Worm (Caenorhabditis elegans): ENCODE results near the gene cwp-3.

cwp-3 gene

ce11 chrV:4842544-4842943 lies at the start of gene cwp-3, which contains the start of gene cwp-2:
Gene cwp-3, plus strand, starts transcription at chrV:4842836.
Gene cwp-2, minus strand, starts transcription at chrV:4842644.
- TF ChIP-seq T22C8.4 (GFP tag; IDR thresholded peaks at IDR 0.05) (no peak), tab-1 (GFP tag; IDR thresholded peaks at IDR 0.05) (no peak), ref-1 (GFP tag; conservative IDR thresholded peaks at IDR 0.05) (no peak)

ce11 chrV:4794308-4794707 lies 48.3 kb upstream of the cwp-3 start, which contains the start of gene R02F11.2:
Gene R02F11.2, plus strand, starts transcription at chrV:4794599.
- no peak for TF ChIP-seq med-1 (GFP tag; optimal IDR thresholded peaks at IDR 0.05; ENCODE audit: insufficient read depth)
- TF ChIP-seq ref-1 (GFP tag; conservative IDR thresholded peaks at IDR 0.05) = no peak
- TF ChIP-seq klf-2 (GFP tag; conservative IDR thresholded peaks at IDR 0.05) = no peak
- no peak for TF ChIP-seq ztf-23 (GFP tag; IDR thresholded peaks at IDR 0.05)
- no peak for TF ChIP-seq ztf-29 (GFP tag; IDR thresholded peaks at IDR 0.05)
- no peak for TF ChIP-seq flt-1 (GFP tag; IDR thresholded peaks at IDR 0.05)

- TF ChIP-seq ztf-23 (GFP tag; IDR thresholded peaks at IDR 0.05) = no peak
- TF ChIP-seq cog-1 (tag; optimal IDR thresholded peaks at IDR 0.05) = no peak
- no peak for TF ChIP-seq med-1 (GFP tag; optimal IDR thresholded peaks at IDR 0.05; ENCODE audit: insufficient read depth)
- no peak for TF ChIP-seq T22C8.4 (GFP tag; IDR thresholded peaks at IDR 0.05)
- no peak for TF ChIP-seq flt-1 (GFP tag; IDR thresholded peaks at IDR 0.05)
- no peak for TF ChIP-seq ref-1 (GFP tag; conservative IDR thresholded peaks at IDR 0.05)
- no peak for TF ChIP-seq tab-1 (GFP tag; IDR thresholded peaks at IDR 0.05)
- no peak for TF ChIP-seq klf-2 (GFP tag; conservative IDR thresholded peaks at IDR 0.05)
- no peak for TF ChIP-seq ztf-29 (GFP tag; IDR thresholded peaks at IDR 0.05)
Measured at ce11 chrV:4800794-4801193, 41.8 kb upstream of the cwp-3 start, which contains the start of gene R02F11.1. Gene R02F11.1, plus strand, starts transcription at chrV:4801094.

DNA sequence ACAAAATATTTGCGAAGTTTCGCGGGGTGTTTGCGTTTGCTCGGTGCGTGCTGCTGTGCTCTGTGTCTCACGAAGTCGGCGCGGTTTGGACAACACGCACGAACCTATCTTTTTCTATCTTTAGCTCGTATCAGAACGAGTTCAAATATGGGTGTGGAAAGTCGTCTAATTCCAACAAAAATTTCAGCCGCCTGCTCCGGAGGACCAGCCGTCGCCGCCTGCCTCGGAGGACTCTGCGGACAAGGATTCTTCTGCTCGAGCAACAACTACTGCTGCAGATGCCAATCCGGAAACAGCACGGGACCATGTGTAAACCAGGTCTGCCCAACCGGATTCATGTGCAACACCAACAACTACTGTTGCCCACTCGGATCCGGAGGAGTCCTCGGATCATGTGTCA lies 40.7 kb upstream of the cwp-3 start:
- no peak for TF ChIP-seq ztf-29 (GFP tag; IDR thresholded peaks at IDR 0.05)
- no peak for TF ChIP-seq T22C8.4 (GFP tag; IDR thresholded peaks at IDR 0.05)
- TF ChIP-seq med-1 (GFP tag; optimal IDR thresholded peaks at IDR 0.05; ENCODE audit: insufficient read depth) = no peak
- TF ChIP-seq ztf-23 (GFP tag; IDR thresholded peaks at IDR 0.05) = no peak
- no peak for TF ChIP-seq tab-1 (GFP tag; IDR thresholded peaks at IDR 0.05)
- no peak for TF ChIP-seq klf-2 (GFP tag; conservative IDR thresholded peaks at IDR 0.05)
- no peak for TF ChIP-seq cog-1 (tag; optimal IDR thresholded peaks at IDR 0.05)
- TF ChIP-seq flt-1 (GFP tag; IDR thresholded peaks at IDR 0.05) = no peak
- no peak for TF ChIP-seq ref-1 (GFP tag; conservative IDR thresholded peaks at IDR 0.05)

ce11 chrV:4805847-4806246 lies 36.8 kb upstream of the cwp-3 start, which contains the start of gene R02F11.3:
Gene R02F11.3, minus strand, starts transcription at chrV:4805947.
- no peak for TF ChIP-seq ref-1 (GFP tag; conservative IDR thresholded peaks at IDR 0.05)
- TF ChIP-seq flt-1 (GFP tag; IDR thresholded peaks at IDR 0.05) = no peak
- no peak for TF ChIP-seq ztf-23 (GFP tag; IDR thresholded peaks at IDR 0.05)
- no peak for TF ChIP-seq ztf-29 (GFP tag; IDR thresholded peaks at IDR 0.05)
- no peak for TF ChIP-seq T22C8.4 (GFP tag; IDR thresholded peaks at IDR 0.05)
- TF ChIP-seq klf-2 (GFP tag; conservative IDR thresholded peaks at IDR 0.05) = no peak
- TF ChIP-seq tab-1 (GFP tag; IDR thresholded peaks at IDR 0.05) = no peak
- TF ChIP-seq cog-1 (tag; optimal IDR thresholded peaks at IDR 0.05) = no peak
- TF ChIP-seq med-1 (GFP tag; optimal IDR thresholded peaks at IDR 0.05; ENCODE audit: insufficient read depth) = no peak

DNA sequence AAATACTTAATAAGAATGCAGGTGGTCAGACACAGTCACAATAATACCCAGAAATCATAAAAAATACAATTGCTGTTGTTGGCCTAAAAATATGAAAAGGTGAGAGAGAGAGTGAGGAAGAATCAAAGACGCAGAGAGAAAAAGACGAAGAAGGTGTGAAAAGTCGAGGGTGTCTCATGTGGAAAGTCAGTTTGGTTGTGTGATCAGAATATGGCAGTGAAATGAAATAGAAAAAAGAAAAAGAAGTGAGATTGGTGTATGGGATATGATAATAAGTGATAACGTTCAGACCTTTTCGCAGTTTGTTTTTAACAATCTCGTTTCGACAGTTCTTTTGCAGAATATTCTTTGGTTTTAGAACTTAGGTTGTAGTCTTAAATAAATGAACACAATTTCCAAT lies 35.8 kb upstream of the cwp-3 start:
- TF ChIP-seq T22C8.4 (GFP tag; IDR thresholded peaks at IDR 0.05) = no peak
- TF ChIP-seq ztf-23 (GFP tag; IDR thresholded peaks at IDR 0.05) = no peak
- no peak for TF ChIP-seq ztf-29 (GFP tag; IDR thresholded peaks at IDR 0.05)
- no peak for TF ChIP-seq cog-1 (tag; optimal IDR thresholded peaks at IDR 0.05)
- TF ChIP-seq flt-1 (GFP tag; IDR thresholded peaks at IDR 0.05) = no peak
- TF ChIP-seq med-1 (GFP tag; optimal IDR thresholded peaks at IDR 0.05; ENCODE audit: insufficient read depth) = no peak
- TF ChIP-seq klf-2 (GFP tag; conservative IDR thresholded peaks at IDR 0.05) = no peak
- TF ChIP-seq ref-1 (GFP tag; conservative IDR thresholded peaks at IDR 0.05) = no peak
- TF ChIP-seq tab-1 (GFP tag; IDR thresholded peaks at IDR 0.05) = no peak

DNA sequence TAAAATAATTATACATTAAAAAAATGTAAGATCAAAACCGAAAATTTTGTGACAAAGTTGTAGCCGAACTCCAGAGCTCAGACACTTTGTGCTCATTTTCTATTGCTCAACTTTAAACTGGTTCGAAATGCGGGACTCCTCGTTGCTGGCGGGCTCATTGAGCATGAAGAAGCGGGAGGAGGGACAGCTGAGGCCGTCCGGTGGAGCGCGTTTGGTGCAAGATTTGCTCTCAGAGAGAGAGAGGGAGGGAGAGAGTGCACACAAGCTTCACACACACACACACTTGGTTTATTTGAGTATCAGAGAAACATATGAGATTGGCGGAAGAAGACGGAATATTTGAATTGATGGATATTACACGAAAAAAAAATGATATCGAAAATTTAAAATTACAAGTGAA lies 32.0 kb upstream of the cwp-3 start:
- no peak for TF ChIP-seq T22C8.4 (GFP tag; IDR thresholded peaks at IDR 0.05)
- TF ChIP-seq ztf-23 (GFP tag; IDR thresholded peaks at IDR 0.05) = no peak
- peak; percentile 46; the same call in 1 of the 2 replicates for TF ChIP-seq flt-1 (GFP tag; IDR thresholded peaks at IDR 0.05)
- no peak for TF ChIP-seq ref-1 (GFP tag; conservative IDR thresholded peaks at IDR 0.05)
- TF ChIP-seq cog-1 (tag; optimal IDR thresholded peaks at IDR 0.05) = peak; percentile 58
- TF ChIP-seq klf-2 (GFP tag; conservative IDR thresholded peaks at IDR 0.05) = no peak
- no peak for TF ChIP-seq ztf-29 (GFP tag; IDR thresholded peaks at IDR 0.05)
- 0 out of 2 replicates have a peak, but pooled peaks have one; percentile 7 for TF ChIP-seq tab-1 (GFP tag; IDR thresholded peaks at IDR 0.05)
- TF ChIP-seq med-1 (GFP tag; optimal IDR thresholded peaks at IDR 0.05; ENCODE audit: insufficient read depth) = no peak

DNA sequence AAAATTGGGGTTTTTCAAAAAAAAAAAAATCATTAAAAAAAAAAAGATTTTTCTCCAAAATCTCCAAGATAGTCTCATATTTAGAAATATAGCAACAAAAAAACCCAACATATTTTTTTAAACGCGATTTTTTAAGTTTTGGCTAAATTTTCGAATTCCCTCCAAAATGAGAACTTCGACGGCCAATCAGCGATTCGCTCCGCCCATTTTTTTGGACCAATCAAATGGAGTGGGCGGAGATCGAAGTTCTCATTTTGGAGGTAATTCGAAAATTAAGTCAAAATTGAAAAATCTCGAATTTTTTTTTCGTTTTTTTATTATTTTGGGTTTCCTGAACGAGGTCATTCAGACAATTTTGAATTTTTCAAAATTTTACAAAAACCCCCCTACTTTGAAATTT lies 28.8 kb upstream of the cwp-3 start:
- no peak for TF ChIP-seq cog-1 (tag; optimal IDR thresholded peaks at IDR 0.05)
- TF ChIP-seq med-1 (GFP tag; optimal IDR thresholded peaks at IDR 0.05; ENCODE audit: insufficient read depth) = no peak
- no peak for TF ChIP-seq flt-1 (GFP tag; IDR thresholded peaks at IDR 0.05)

DNA sequence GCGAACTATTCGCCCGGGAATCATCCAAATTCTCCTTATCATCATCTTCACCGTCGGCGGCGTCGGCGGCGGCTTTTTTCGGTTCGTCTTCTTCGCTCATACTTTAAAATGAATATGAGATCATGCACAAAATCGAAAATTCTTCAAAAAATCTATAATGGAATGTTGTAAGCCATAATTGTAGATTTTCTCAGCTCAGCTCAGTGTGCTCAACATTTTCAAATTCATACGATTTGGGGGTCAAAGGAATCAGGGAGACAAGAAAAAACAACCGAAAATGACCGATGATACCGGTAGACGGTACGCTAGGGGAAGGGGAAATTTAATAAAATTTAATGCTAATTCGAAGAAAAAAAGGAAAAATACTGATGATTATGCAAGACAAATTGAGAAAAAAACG lies 24.1 kb upstream of the cwp-3 start, which contains the start of gene ccep-97:
Gene ccep-97, minus strand, starts transcription at position 101 of the 400 bp plus-strand sequence.
- TF ChIP-seq flt-1 (GFP tag; IDR thresholded peaks at IDR 0.05) (no peak), klf-2 (GFP tag; conservative IDR thresholded peaks at IDR 0.05) (no peak), ztf-23 (GFP tag; IDR thresholded peaks at IDR 0.05) (no peak), ref-1 (GFP tag; conservative IDR thresholded peaks at IDR 0.05) (no peak), T22C8.4 (GFP tag; IDR thresholded peaks at IDR 0.05) (no peak), tab-1 (GFP tag; IDR thresholded peaks at IDR 0.05) (no peak), cog-1 (tag; optimal IDR thresholded peaks at IDR 0.05) (no peak), ztf-29 (GFP tag; IDR thresholded peaks at IDR 0.05) (no peak), med-1 (GFP tag; optimal IDR thresholded peaks at IDR 0.05; ENCODE audit: insufficient read depth) (no peak)

ce11 chrV:4820601-4821000 lies 22.0 kb upstream of the cwp-3 start:
- TF ChIP-seq cog-1 (tag; optimal IDR thresholded peaks at IDR 0.05) = no peak
- no peak for TF ChIP-seq ztf-29 (GFP tag; IDR thresholded peaks at IDR 0.05)
- no peak for TF ChIP-seq klf-2 (GFP tag; conservative IDR thresholded peaks at IDR 0.05)
- TF ChIP-seq med-1 (GFP tag; optimal IDR thresholded peaks at IDR 0.05; ENCODE audit: insufficient read depth) = no peak
- TF ChIP-seq T22C8.4 (GFP tag; IDR thresholded peaks at IDR 0.05) = no peak
- TF ChIP-seq ref-1 (GFP tag; conservative IDR thresholded peaks at IDR 0.05) = no peak
- TF ChIP-seq flt-1 (GFP tag; IDR thresholded peaks at IDR 0.05) = no peak
- no peak for TF ChIP-seq ztf-23 (GFP tag; IDR thresholded peaks at IDR 0.05)
- no peak for TF ChIP-seq tab-1 (GFP tag; IDR thresholded peaks at IDR 0.05)
